Worm (Caenorhabditis elegans): ENCODE results near the gene pgm-1.
A peak's percentile ranks its signal among the peaks of the same experiment; 100 is the strongest.

The pgm-1 gene

DNA sequence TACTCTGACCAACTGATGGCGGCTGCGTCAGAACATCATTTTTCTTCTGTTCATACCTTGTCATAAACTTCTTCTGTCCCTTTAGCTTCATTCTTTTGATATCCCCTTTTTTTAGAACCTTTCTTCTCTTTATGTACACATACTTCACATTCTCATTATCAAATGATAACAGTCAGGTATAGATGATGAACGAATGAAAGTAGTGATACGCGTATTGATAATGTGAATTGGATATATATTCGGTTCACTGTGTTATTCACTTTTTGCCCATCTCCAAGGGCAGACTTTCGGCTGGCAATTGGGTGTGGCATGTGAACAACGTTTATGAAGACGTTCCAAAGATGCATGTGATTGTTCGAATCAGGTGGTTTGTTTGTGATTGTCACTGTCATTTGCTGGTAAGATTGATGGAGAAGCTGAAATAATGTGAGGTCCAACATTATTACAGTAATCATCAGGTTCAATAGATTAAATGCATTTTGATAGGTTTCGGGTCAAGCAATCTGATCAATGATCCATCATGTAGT is 14.8 kb upstream of the pgm-1 start, which contains the start of gene F11G11.15:
F11G11.15 (plus strand) TSS at position 511 of the 527 bp plus-strand sequence.
- TF ChIP-seq T26A8.4 (GFP tag; IDR thresholded peaks at IDR 0.05) (no peak), mxl-3 (GFP tag; optimal IDR thresholded peaks at IDR 0.05) (peak; percentile 81), ceh-82 (tag; optimal IDR thresholded peaks at IDR 0.05) (no peak), hlh-30 (tag; optimal IDR thresholded peaks at IDR 0.05; ENCODE audit: insufficient read depth) (peak; percentile 66), aha-1 (tag) (peak; percentile 96), nhr-48 (tag; optimal IDR thresholded peaks at IDR 0.05) (peak; percentile 68), mdl-1 (tag; optimal IDR thresholded peaks at IDR 0.05) (peak in 1 of 2 experiments; percentile 31), nhr-111 (GFP tag; optimal IDR thresholded peaks at IDR 0.05) (no peak), hlh-11 (tag; optimal IDR thresholded peaks at IDR 0.05) (peak; percentile 45), nhr-28 (tag; optimal IDR thresholded peaks at IDR 0.05) (peak; percentile 33), lin-13 (GFP tag; optimal IDR thresholded peaks at IDR 0.05) (no peak), gei-8 (GFP tag; optimal IDR thresholded peaks at IDR 0.05) (no peak)

DNA sequence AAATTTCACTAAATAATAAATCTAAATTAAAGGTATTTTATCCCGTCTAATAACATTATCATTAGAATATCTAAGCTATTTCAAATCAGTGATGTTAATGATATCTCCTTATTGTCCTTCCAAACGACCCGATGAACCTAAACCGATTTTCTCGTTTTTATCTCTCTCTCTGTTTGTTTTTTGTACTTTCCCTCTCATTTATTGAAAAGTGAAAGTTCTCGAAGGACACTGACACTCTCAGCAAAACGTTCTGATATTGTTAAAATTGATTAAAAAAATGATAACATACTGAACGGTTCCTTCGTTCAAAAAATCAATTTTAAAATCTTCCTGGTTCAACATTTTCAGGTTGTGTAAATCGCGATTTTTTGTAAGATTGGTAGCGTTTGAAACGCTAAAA is 13.1 kb upstream of the pgm-1 start, which contains the start of gene F11G11.13:
F11G11.13 (minus strand) TSS at position 89 of the 400 bp plus-strand sequence.
- TF ChIP-seq ceh-82 (tag; optimal IDR thresholded peaks at IDR 0.05), result no peak
- TF ChIP-seq nhr-77 (tag; optimal IDR thresholded peaks at IDR 0.05), result no peak
- TF ChIP-seq daf-16 (GFP tag; optimal IDR thresholded peaks at IDR 0.05), result no peak
- TF ChIP-seq daf-16 (tag; optimal IDR thresholded peaks at IDR 0.05), result no peak
- TF ChIP-seq madf-5 (GFP tag; IDR thresholded peaks at IDR 0.05), result no peak
- TF ChIP-seq zag-1 (tag; optimal IDR thresholded peaks at IDR 0.05), result no peak
- TF ChIP-seq lsy-2 (tag; optimal IDR thresholded peaks at IDR 0.05), result no peak
- TF ChIP-seq sdz-12 (GFP tag; optimal IDR thresholded peaks at IDR 0.05), result no peak
- no peak for TF ChIP-seq gei-8 (GFP tag; optimal IDR thresholded peaks at IDR 0.05)
- no peak for TF ChIP-seq set-16 (GFP tag; IDR thresholded peaks at IDR 0.05)
- no peak for TF ChIP-seq F37D6.2 (tag; optimal IDR thresholded peaks at IDR 0.05)
- no peak for TF ChIP-seq nhr-48 (tag; optimal IDR thresholded peaks at IDR 0.05)
- TF ChIP-seq aly-2 (tag; optimal IDR thresholded peaks at IDR 0.05), result no peak
- no peak for TF ChIP-seq F10B5.3 (tag; optimal IDR thresholded peaks at IDR 0.05)

DNA sequence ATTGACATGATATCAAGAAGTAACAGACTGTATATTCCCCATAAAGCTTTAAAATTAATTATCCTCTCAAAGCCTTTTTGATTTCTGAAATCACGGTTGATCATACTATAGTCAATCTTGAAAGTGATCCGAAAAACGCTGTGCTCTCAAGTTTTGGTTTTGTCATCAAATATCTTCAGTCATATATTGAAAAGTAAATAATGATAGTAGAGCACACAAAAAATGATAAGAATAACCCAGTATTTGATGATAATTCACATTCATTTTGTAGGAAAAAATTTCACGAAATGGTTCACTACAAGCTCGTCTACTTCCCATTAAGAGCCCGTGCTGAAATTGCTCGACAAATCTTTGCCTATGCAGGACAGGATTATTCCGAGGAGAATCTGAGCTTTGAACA is 9.6 kb upstream of the pgm-1 start, which contains the start of gene gst-6:
gst-6 (plus strand) TSS at position 263 of the 400 bp plus-strand sequence.
- TF ChIP-seq mep-1 (tag; optimal IDR thresholded peaks at IDR 0.05) (no peak), daf-16 (GFP tag; optimal IDR thresholded peaks at IDR 0.05) (no peak), daf-16 (tag; optimal IDR thresholded peaks at IDR 0.05) (peak; percentile 34), nhr-28 (tag; optimal IDR thresholded peaks at IDR 0.05) (peak; percentile 41)

DNA sequence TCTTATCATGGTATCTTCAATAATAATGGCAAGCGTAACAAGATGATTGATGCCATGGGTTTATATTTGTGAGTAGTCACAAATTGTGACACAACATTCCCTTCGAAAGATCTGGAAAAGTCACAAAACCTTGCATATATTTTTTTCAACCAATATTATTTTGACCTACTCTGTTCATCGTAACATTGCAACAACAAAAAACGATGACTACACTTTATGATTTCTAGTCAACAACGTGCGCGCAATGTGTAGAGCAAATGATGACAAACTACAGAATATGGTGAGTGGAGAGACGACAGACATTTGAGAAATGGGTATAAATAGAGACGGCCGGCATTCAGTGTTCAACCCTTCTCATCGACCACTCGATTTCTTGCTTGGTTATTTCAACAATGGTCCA is 7.5 kb upstream of the pgm-1 start, which contains the start of gene gst-7:
gst-7 (plus strand) TSS at position 336 of the 400 bp plus-strand sequence.
- TF ChIP-seq dpl-1 (GFP tag; optimal IDR thresholded peaks at IDR 0.05) (no peak), fkh-10 (GFP tag; optimal IDR thresholded peaks at IDR 0.05) (no peak), F10B5.3 (tag; optimal IDR thresholded peaks at IDR 0.05) (no peak), nhr-11 (tag; optimal IDR thresholded peaks at IDR 0.05) (peak; percentile 43), zip-11 (GFP tag; IDR thresholded peaks at IDR 0.05) (no peak), T20F7.1 (GFP tag; optimal IDR thresholded peaks at IDR 0.05) (no peak), ZK337.2 (GFP tag; IDR thresholded peaks at IDR 0.05) (no peak), fos-1 (tag; optimal IDR thresholded peaks at IDR 0.05) (no peak), tra-1 (GFP tag; IDR thresholded peaks at IDR 0.05) (0 out of 2 replicates have a peak, but pooled peaks have one; percentile 20), ces-1 (GFP tag; optimal IDR thresholded peaks at IDR 0.05) (no peak), arid-1 (GFP tag; conservative IDR thresholded peaks at IDR 0.05) (no peak), ceh-28 (tag; optimal IDR thresholded peaks at IDR 0.05) (no peak), nhr-76 (tag; optimal IDR thresholded peaks at IDR 0.05) (no peak), tag-97 (GFP tag; IDR thresholded peaks at IDR 0.05) (no peak), mes-2 (tag; optimal IDR thresholded peaks at IDR 0.05; ENCODE audit: poor library complexity, severe bottlenecking) (peak; percentile 18), unc-62 (GFP tag; optimal IDR thresholded peaks at IDR 0.05 in 1 of 2) (no peak), unc-62 (tag; optimal IDR thresholded peaks at IDR 0.05) (no peak), unc-130 (GFP tag; optimal IDR thresholded peaks at IDR 0.05) (no peak), nhr-10 (tag; optimal IDR thresholded peaks at IDR 0.05) (no peak), hif-1 (tag; optimal IDR thresholded peaks at IDR 0.05) (peak in 1 of 2 experiments; percentile 11), F49E8.2 (tag; optimal IDR thresholded peaks at IDR 0.05; ENCODE audit: borderline replicate concordance) (no peak), daf-16 (GFP tag; optimal IDR thresholded peaks at IDR 0.05) (no peak), daf-16 (tag; optimal IDR thresholded peaks at IDR 0.05) (peak; percentile 89), zag-1 (tag; optimal IDR thresholded peaks at IDR 0.05) (no peak), unc-39 (tag; optimal IDR thresholded peaks at IDR 0.05) (no peak), Y75B8A.6 (GFP tag; IDR thresholded peaks at IDR 0.05) (no peak)

Data from whole organism, L4 larva.